Worm (Caenorhabditis elegans): ENCODE results near the gene F33A8.7.

Gene F33A8.7

ce11 chrII:11027777-11028176, 2.3 kb upstream of the F33A8.7 start:
- TF ChIP-seq blmp-1 (tag; optimal IDR thresholded peaks at IDR 0.05), result peak; percentile 83
- TF ChIP-seq mls-2 (tag; optimal IDR thresholded peaks at IDR 0.05), result no peak
- TF ChIP-seq ces-1 (GFP tag; optimal IDR thresholded peaks at IDR 0.05), result peak; percentile 85

DNA sequence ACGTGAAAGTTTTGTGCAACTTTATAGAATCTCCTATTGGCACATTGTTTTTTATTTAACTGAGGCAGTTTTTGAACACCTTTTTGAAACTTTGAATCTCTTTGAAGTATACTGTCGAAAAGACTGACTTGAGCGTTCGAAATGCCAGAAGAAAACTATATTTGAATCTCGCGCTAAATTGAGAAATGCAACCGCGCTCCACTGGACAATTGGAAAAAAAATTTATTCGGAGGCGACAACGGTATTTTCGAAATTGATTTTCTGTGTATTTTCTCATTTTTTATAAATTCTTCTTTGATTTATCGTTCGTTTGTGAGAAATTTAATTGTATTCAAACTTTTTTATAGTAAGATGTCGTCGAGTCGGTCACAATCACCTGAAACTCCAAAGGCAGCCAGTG, 3.4 kb downstream of the F33A8.7 start, which contains the start of gene let-858:
Gene let-858, plus strand, starts transcription at position 348 of the 400 bp plus-strand sequence.
- TF ChIP-seq hlh-1 (tag; optimal IDR thresholded peaks at IDR 0.05) (peak; percentile 18), nhr-12 (tag; optimal IDR thresholded peaks at IDR 0.05) (no peak), ces-1 (GFP tag; optimal IDR thresholded peaks at IDR 0.05) (peak; percentile 51), nhr-237 (tag; optimal IDR thresholded peaks at IDR 0.05) (peak; percentile 29), pha-4 (tag; optimal IDR thresholded peaks at IDR 0.05) (peak; percentile 47), mep-1 (tag; optimal IDR thresholded peaks at IDR 0.05) (peak; percentile 61), lsy-2 (tag; optimal IDR thresholded peaks at IDR 0.05) (peak; percentile 67), M03D4.4 (tag; optimal IDR thresholded peaks at IDR 0.05) (no peak)

DNA sequence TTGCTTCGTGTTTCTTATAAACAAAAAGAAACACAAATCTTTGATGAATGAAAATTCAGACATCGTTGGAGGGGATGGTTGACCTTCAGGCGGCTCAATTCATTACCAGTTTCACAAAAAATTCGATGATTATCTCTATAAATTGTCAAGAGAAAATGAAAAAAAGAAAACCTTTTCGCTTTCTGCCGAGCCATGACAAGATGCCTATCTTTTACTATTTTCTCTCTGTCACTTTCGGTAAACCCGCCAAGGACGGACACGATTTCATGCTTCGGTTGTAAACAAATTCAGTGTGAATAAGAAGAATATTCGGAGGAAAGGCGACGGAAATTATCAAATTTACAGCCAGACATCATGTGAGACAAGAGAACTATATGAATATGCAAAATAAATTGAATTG, 4.8 kb downstream of the F33A8.7 start:
- TF ChIP-seq zip-8 (tag; optimal IDR thresholded peaks at IDR 0.05), result no peak
- no peak for TF ChIP-seq ceh-39 (tag; optimal IDR thresholded peaks at IDR 0.05)
- TF ChIP-seq lin-13 (tag; optimal IDR thresholded peaks at IDR 0.05), result no peak

- TF ChIP-seq sptf-1 (tag; optimal IDR thresholded peaks at IDR 0.05) (no peak), unc-39 (tag; optimal IDR thresholded peaks at IDR 0.05) (no peak), lin-32 (GFP tag; optimal IDR thresholded peaks at IDR 0.05) (no peak), zip-8 (tag; optimal IDR thresholded peaks at IDR 0.05) (no peak), unc-62 (GFP tag; optimal IDR thresholded peaks at IDR 0.05) (no peak), sem-2 (GFP tag; optimal IDR thresholded peaks at IDR 0.05) (no peak), nhr-28 (tag; optimal IDR thresholded peaks at IDR 0.05) (no peak), nhr-2 (tag; optimal IDR thresholded peaks at IDR 0.05) (no peak)
These were observed 8.6 kb downstream of the F33A8.7 start for ce11 chrII:11016884-11017283.

- TF ChIP-seq zip-8 (tag; optimal IDR thresholded peaks at IDR 0.05) (no peak), lin-13 (tag; optimal IDR thresholded peaks at IDR 0.05) (no peak), nhr-12 (tag; optimal IDR thresholded peaks at IDR 0.05) (no peak), mab-5 (tag; optimal IDR thresholded peaks at IDR 0.05) (no peak)
These were observed 8.8 kb downstream of the F33A8.7 start, which contains the start of gene ram-2 for ce11 chrII:11016835-11016883. TSS of gene ram-2 (minus strand) at chrII:11016881.

DNA sequence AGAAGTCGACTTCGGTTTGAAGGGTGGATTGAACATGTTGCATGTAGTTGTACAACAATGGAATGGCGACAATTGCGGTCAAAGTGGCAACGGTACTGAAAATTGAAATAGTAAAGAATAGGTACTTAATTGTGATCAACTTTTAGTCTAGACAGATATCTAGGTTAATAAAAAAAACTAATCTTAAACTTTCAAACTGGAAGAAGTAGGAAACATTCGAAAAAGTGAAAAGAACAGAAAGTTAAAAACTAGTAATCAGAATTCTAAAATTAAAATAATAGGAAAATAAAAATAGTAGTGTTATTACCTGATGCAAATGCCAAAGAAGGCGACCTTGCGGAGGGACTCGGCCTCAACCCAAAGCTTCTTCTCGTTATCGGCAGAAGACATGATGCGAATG, 9.0 kb downstream of the F33A8.7 start:
- TF ChIP-seq flh-1 (GFP tag; optimal IDR thresholded peaks at IDR 0.05) (no peak), pha-4 (tag; optimal IDR thresholded peaks at IDR 0.05) (no peak), ces-1 (GFP tag; optimal IDR thresholded peaks at IDR 0.05) (no peak), blmp-1 (tag; optimal IDR thresholded peaks at IDR 0.05) (no peak), nhr-28 (tag; optimal IDR thresholded peaks at IDR 0.05) (no peak), mep-1 (tag; optimal IDR thresholded peaks at IDR 0.05) (no peak), lsy-2 (tag; optimal IDR thresholded peaks at IDR 0.05) (no peak), elt-1 (tag; optimal IDR thresholded peaks at IDR 0.05; ENCODE audit: borderline replicate concordance, insufficient read depth) (no peak), drap-1 (GFP tag; optimal IDR thresholded peaks at IDR 0.05) (no peak), lin-32 (GFP tag; optimal IDR thresholded peaks at IDR 0.05) (no peak), bed-3 (GFP tag; optimal IDR thresholded peaks at IDR 0.05) (no peak), ham-2 (GFP tag; optimal IDR thresholded peaks at IDR 0.05) (no peak), unc-120 (tag; optimal IDR thresholded peaks at IDR 0.05; ENCODE audit: poor library complexity, severe bottlenecking) (no peak), cnd-1 (tag; optimal IDR thresholded peaks at IDR 0.05) (no peak), zip-8 (tag; optimal IDR thresholded peaks at IDR 0.05) (no peak), ceh-39 (tag; optimal IDR thresholded peaks at IDR 0.05) (no peak), sptf-1 (tag; optimal IDR thresholded peaks at IDR 0.05) (no peak), snpc-4 (tag; optimal IDR thresholded peaks at IDR 0.05) (no peak), nhr-12 (tag; optimal IDR thresholded peaks at IDR 0.05) (no peak), nhr-76 (tag; optimal IDR thresholded peaks at IDR 0.05) (no peak)

ce11 chrII:11015734-11016133, 9.7 kb downstream of the F33A8.7 start:
- TF ChIP-seq nhr-28 (tag; optimal IDR thresholded peaks at IDR 0.05) (no peak), mab-5 (tag; optimal IDR thresholded peaks at IDR 0.05) (no peak), elt-3 (tag; optimal IDR thresholded peaks at IDR 0.05) (no peak), unc-120 (tag; optimal IDR thresholded peaks at IDR 0.05; ENCODE audit: poor library complexity, severe bottlenecking) (no peak), bed-3 (GFP tag; optimal IDR thresholded peaks at IDR 0.05) (no peak), mep-1 (tag; optimal IDR thresholded peaks at IDR 0.05) (no peak), nhr-237 (tag; optimal IDR thresholded peaks at IDR 0.05) (no peak), ztf-11 (tag; optimal IDR thresholded peaks at IDR 0.05) (no peak), sptf-1 (tag; optimal IDR thresholded peaks at IDR 0.05) (no peak), mls-2 (tag; optimal IDR thresholded peaks at IDR 0.05) (no peak), ceh-83 (GFP tag; optimal IDR thresholded peaks at IDR 0.05) (no peak), drap-1 (GFP tag; optimal IDR thresholded peaks at IDR 0.05) (no peak), lin-32 (GFP tag; optimal IDR thresholded peaks at IDR 0.05) (no peak), unc-62 (GFP tag; optimal IDR thresholded peaks at IDR 0.05) (no peak), unc-39 (tag; optimal IDR thresholded peaks at IDR 0.05) (no peak), pha-4 (tag; optimal IDR thresholded peaks at IDR 0.05) (no peak), ceh-39 (tag; optimal IDR thresholded peaks at IDR 0.05) (no peak), flh-1 (GFP tag; optimal IDR thresholded peaks at IDR 0.05) (no peak)
